Worm (Caenorhabditis elegans): ENCODE measurements around the gene T20D4.7.
"Not testable (repeated sequence)": the region's sequence is repeated elsewhere in the genome, so short reads cannot be mapped to it uniquely, and the experiment has no call there.

- TF ChIP-seq sem-2 (GFP tag; optimal IDR thresholded peaks at IDR 0.05); blmp-1 (tag; optimal IDR thresholded peaks at IDR 0.05); pha-4 (tag; optimal IDR thresholded peaks at IDR 0.05); unc-39 (tag; optimal IDR thresholded peaks at IDR 0.05); lsy-2 (tag; optimal IDR thresholded peaks at IDR 0.05); lin-32 (GFP tag; optimal IDR thresholded peaks at IDR 0.05); sptf-1 (tag; optimal IDR thresholded peaks at IDR 0.05); hlh-1 (tag; optimal IDR thresholded peaks at IDR 0.05); M03D4.4 (tag; optimal IDR thresholded peaks at IDR 0.05); unc-62 (GFP tag; optimal IDR thresholded peaks at IDR 0.05); nhr-28 (tag; optimal IDR thresholded peaks at IDR 0.05): not testable (repeated sequence)
Observed at ce11 chrV:3367773-3368172, 40.9 kb upstream of the T20D4.7 start, which contains the start of gene C04E12.2.

All from whole organism, mixed stage, embryonic.